Worm (Caenorhabditis elegans) whole organism, young adult: ENCODE measurements around the gene F20D6.6.

Source experiments
- K11D2.4 ChIP-seq: fragments of 200-800 bp; sonication (Bioruptor generic); IDR thresholded peaks from 2 replicates; pipeline ENCODE4 v1.3.6; 2022; ENCODE audit warnings: missing genetic modification reagents, missing genetic modification characterization, missing compliant biosample characterization
- akir-1 ChIP-seq: fragments of 200-800 bp; sonication (Bioruptor generic); optimal IDR thresholded peaks from 2 replicates; lab custom pipeline; 2018; ENCODE audit warnings: mild to moderate bottlenecking, missing genetic modification characterization, moderate library complexity, missing compliant biosample characterization
- attf-3 ChIP-seq: fragments of 200-800 bp; sonication (Bioruptor generic); conservative IDR thresholded peaks from 2 replicates; pipeline ENCODE4 v1.3.6; 2022; ENCODE audit warnings: missing genetic modification reagents, missing genetic modification characterization, missing compliant biosample characterization
- madf-3 ChIP-seq: fragments of 200-800 bp; sonication (Bioruptor generic); IDR thresholded peaks from 2 replicates; pipeline ENCODE4 v1.3.6; 2022; ENCODE audit warnings: missing genetic modification reagents, missing genetic modification characterization, missing compliant biosample characterization
- mel-28 ChIP-seq: sonication (generic microtip); optimal IDR thresholded peaks from 2 replicates; lab custom pipeline; 2016; ENCODE audit warnings: borderline replicate concordance, mild to moderate bottlenecking, missing genetic modification characterization, missing compliant biosample characterization
- mes-4 ChIP-seq: sonication (generic microtip); optimal IDR thresholded peaks from 2 replicates; lab custom pipeline; 2016; ENCODE audit warnings: missing genotype, missing genetic modification characterization, missing compliant biosample characterization
- pha-4 ChIP-seq: fragments of 150-350 bp; sonication (generic microtip); optimal IDR thresholded peaks from 2 replicates; lab custom pipeline; 2014; ENCODE audit warnings: missing biosample characterization, missing genetic modification reagents, missing genetic modification characterization
- snpc-4 ChIP-seq, 5 experiments: fragments of 150-350 bp in 1 of 5; sonication (generic microtip) in 4 of 5; optimal IDR thresholded peaks; 2 replicates each; lab custom pipeline; 2014 to 2018; ENCODE audit warnings: missing genetic modification characterization in 5 of 5, missing biosample characterization in 3 of 5, antibody characterized with exemption in 2 of 5, mild to moderate bottlenecking in 2 of 5, missing compliant biosample characterization in 2 of 5, missing genotype in 2 of 5, moderate library complexity in 2 of 5, missing genetic modification reagents in 1 of 5
- unc-62 ChIP-seq: fragments of 150-350 bp; optimal IDR thresholded peaks from 2 replicates; lab custom pipeline; 2014; ENCODE audit warnings: missing biosample characterization, missing genetic modification reagents, missing genetic modification characterization

DNA sequence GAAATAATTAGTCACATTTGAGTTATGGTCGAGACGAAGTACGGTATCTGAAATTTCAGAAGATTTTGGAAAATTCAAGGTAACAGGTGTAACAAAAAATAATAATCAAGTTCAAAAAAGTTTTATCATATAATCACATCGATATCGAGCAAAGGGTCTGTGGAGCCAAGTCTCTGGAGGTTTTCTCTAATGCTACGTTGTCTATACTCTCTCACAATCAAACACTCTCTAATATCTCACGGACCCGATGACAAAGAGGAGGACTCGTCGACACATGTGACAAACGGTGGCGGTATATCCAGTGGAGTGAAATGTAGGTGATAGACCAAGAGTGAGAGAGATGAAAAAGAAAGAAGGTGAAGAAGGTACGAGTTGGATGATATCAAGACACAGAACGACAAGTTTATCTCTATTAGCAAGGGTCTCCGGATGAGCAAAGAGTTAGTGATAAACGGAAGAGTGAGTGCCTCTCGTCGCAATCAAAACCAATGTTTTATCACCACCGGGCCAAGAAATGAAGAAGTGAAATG is 36.2 kb downstream of the F20D6.6 start, which contains the start of gene F20D6.10:
- no peak for TF ChIP-seq madf-3
- TF ChIP-seq attf-3 (GFP tag; lab: Robert Waterston, UW), result no peak
- TF ChIP-seq K11D2.4 (GFP tag; lab: Robert Waterston, UW), result no peak
- TF ChIP-seq mel-28 (tag; lab: Kevin White, UChicago), result no peak
- no peak for TF ChIP-seq pha-4 (tag; lab: Kevin White, UChicago)
- no peak for TF ChIP-seq unc-62 (GFP tag; lab: Kevin White, UChicago)
- no peak for TF ChIP-seq akir-1
- TF ChIP-seq snpc-4 (GFP tag; optimal IDR thresholded peaks at IDR 0.05; lab: Kevin White, UChicago), result no peak
- TF ChIP-seq snpc-4 (tag; optimal IDR thresholded peaks at IDR 0.05; lab: Kevin White, UChicago), result no peak
- no peak for TF ChIP-seq mes-4 (tag; lab: Kevin White, UChicago)
